Worm (Caenorhabditis elegans) whole organism, L1 larva: ENCODE measurements around the gene slc-25A10.

Source experiments
- F16B12.6 ChIP-seq: fragments of 150-350 bp; optimal IDR thresholded peaks from 2 replicates; lab custom pipeline; 2014; ENCODE audit warnings: missing biosample characterization, missing genetic modification characterization
- aha-1 ChIP-seq: fragments of 150-350 bp; optimal IDR thresholded peaks from 2 replicates; lab custom pipeline; 2014; ENCODE audit warnings: missing biosample characterization, missing genetic modification characterization
- aly-2 ChIP-seq: fragments of 150-350 bp; optimal IDR thresholded peaks from 2 replicates; lab custom pipeline; 2014; ENCODE audit warnings: missing biosample characterization, missing genetic modification characterization
- ama-1 ChIP-seq: fragments of 150-350 bp; optimal IDR thresholded peaks from 2 replicates; lab custom pipeline; 2014
- ceh-63 ChIP-seq: fragments of 200-800 bp; sonication (Bioruptor generic); optimal IDR thresholded peaks from 2 replicates; lab custom pipeline; 2018; ENCODE audit warnings: mild to moderate bottlenecking, missing genetic modification characterization, missing compliant biosample characterization
- ceh-82 ChIP-seq, 3 experiments: fragments of 150-350 bp in 1 of 3; sonication (generic microtip) in 2 of 3; optimal IDR thresholded peaks; 2 replicates each; lab custom pipeline; 2014 to 2017; ENCODE audit warnings: missing biosample characterization in 3 of 3, missing genetic modification characterization in 3 of 3
- ceh-88 ChIP-seq: fragments of 200-800 bp; sonication (Bioruptor generic); IDR thresholded peaks from 2 replicates; pipeline ENCODE4 v1.3.6; 2022; ENCODE audit warnings: missing genetic modification characterization, missing compliant biosample characterization
- ceh-90 ChIP-seq: sonication (generic microtip); optimal IDR thresholded peaks from 2 replicates; lab custom pipeline; 2016; ENCODE audit warnings: missing genetic modification characterization, missing compliant biosample characterization
- ces-1 ChIP-seq: fragments of 150-350 bp; optimal IDR thresholded peaks from 2 replicates; lab custom pipeline; 2014; ENCODE audit warnings: missing biosample characterization, missing genetic modification reagents, missing genetic modification characterization
- dpl-1 ChIP-seq, 3 experiments: fragments of 150-350 bp in 2 of 3; sonication (generic microtip) in 1 of 3; optimal IDR thresholded peaks; 2 replicates each; lab custom pipeline; 2014 to 2017; ENCODE audit warnings: missing biosample characterization in 3 of 3, missing genetic modification characterization in 3 of 3, missing genetic modification reagents in 3 of 3
- dsc-1 ChIP-seq: sonication (generic microtip); optimal IDR thresholded peaks from 2 replicates; lab custom pipeline; 2016; ENCODE audit warnings: mild to moderate bottlenecking, missing genetic modification characterization, missing compliant biosample characterization
- efl-3 ChIP-seq: fragments of 200-800 bp; sonication (Bioruptor generic); optimal IDR thresholded peaks from 2 replicates; lab custom pipeline; 2018; ENCODE audit warnings: mild to moderate bottlenecking, missing genetic modification characterization, missing compliant biosample characterization
- egl-13 ChIP-seq: sonication (generic microtip); optimal IDR thresholded peaks from 2 replicates; lab custom pipeline; 2016; ENCODE audit warnings: missing genotype, missing genetic modification reagents, missing genetic modification characterization, missing compliant biosample characterization
- elt-2 ChIP-seq: sonication (generic microtip); optimal IDR thresholded peaks from 2 replicates; lab custom pipeline; 2016; ENCODE audit warnings: missing genetic modification characterization, mild to moderate bottlenecking, inconsistent platforms, missing compliant biosample characterization, missing genetic modification reagents
- elt-3 ChIP-seq, 6 experiments: fragments of 150-350 bp in 1 of 6; sonication (generic microtip); optimal IDR thresholded peaks; 2 replicates each; lab custom pipeline; 2017 to 2018; ENCODE audit warnings: missing biosample characterization in 6 of 6, missing genetic modification characterization in 6 of 6, inconsistent platforms in 1 of 6
- fkh-10 ChIP-seq: sonication (generic microtip); optimal IDR thresholded peaks from 2 replicates; lab custom pipeline; 2017; ENCODE audit warnings: missing biosample characterization, missing genetic modification reagents, missing genetic modification characterization
- fkh-4 ChIP-seq: sonication (generic microtip); optimal IDR thresholded peaks from 2 replicates; lab custom pipeline; 2016; ENCODE audit warnings: missing compliant biosample characterization, missing genetic modification characterization, borderline replicate concordance
- fkh-8 ChIP-seq: sonication (generic microtip); optimal IDR thresholded peaks from 2 replicates; lab custom pipeline; 2016; ENCODE audit warnings: mild to moderate bottlenecking, missing genetic modification characterization, missing compliant biosample characterization
- fos-1 ChIP-seq: fragments of 150-350 bp; optimal IDR thresholded peaks from 2 replicates; lab custom pipeline; 2014; ENCODE audit warnings: missing biosample characterization, missing genetic modification characterization
- grh-1 ChIP-seq: fragments of 200-800 bp; sonication (Bioruptor generic); IDR thresholded peaks from 2 replicates; pipeline ENCODE4 v1.3.6; 2022; ENCODE audit warnings: missing genetic modification reagents, missing genetic modification characterization, missing compliant biosample characterization
- irx-1 ChIP-seq: sonication (generic microtip); optimal IDR thresholded peaks from 2 replicates; lab custom pipeline; 2016; ENCODE audit warnings: missing genetic modification characterization, missing compliant biosample characterization
- jun-1 ChIP-seq: fragments of 150-350 bp; optimal IDR thresholded peaks from 2 replicates; lab custom pipeline; 2014; ENCODE audit warnings: missing biosample characterization, missing genetic modification reagents, missing genetic modification characterization
- lin-14 ChIP-seq: fragments of 200-800 bp; sonication (Bioruptor generic); optimal IDR thresholded peaks from 2 replicates; lab custom pipeline; 2018; ENCODE audit warnings: mild to moderate bottlenecking, missing genetic modification characterization, moderate library complexity, missing compliant biosample characterization
- lin-15B ChIP-seq: fragments of 150-350 bp; sonication (generic microtip); optimal IDR thresholded peaks from 3 replicates; lab custom pipeline; 2014; ENCODE audit warnings: missing biosample characterization, missing genetic modification characterization
- lin-35 ChIP-seq, 2 experiments: fragments of 150-350 bp; optimal IDR thresholded peaks; 2 replicates each; lab custom pipeline; 2014; ENCODE audit warnings: missing biosample characterization in 2 of 2, missing genetic modification characterization in 2 of 2, missing genetic modification reagents in 2 of 2
- lin-39 ChIP-seq: fragments of 150-350 bp; optimal IDR thresholded peaks from 2 replicates; lab custom pipeline; 2014; ENCODE audit warnings: missing biosample characterization, missing genetic modification reagents, missing genetic modification characterization
- lsy-2 ChIP-seq, 2 experiments: fragments of 150-350 bp; optimal IDR thresholded peaks; 2 replicates each; lab custom pipeline; 2014; ENCODE audit warnings: missing biosample characterization in 2 of 2, missing genetic modification characterization in 2 of 2
- mef-2 ChIP-seq: fragments of 150-350 bp; optimal IDR thresholded peaks from 2 replicates; lab custom pipeline; 2014; ENCODE audit warnings: missing biosample characterization, missing genetic modification characterization
- nhr-12 ChIP-seq: sonication (generic microtip); optimal IDR thresholded peaks from 2 replicates; lab custom pipeline; 2017; ENCODE audit warnings: missing biosample characterization, missing genetic modification characterization
- nhr-28 ChIP-seq: fragments of 150-350 bp; optimal IDR thresholded peaks from 2 replicates; lab custom pipeline; 2014; ENCODE audit warnings: missing biosample characterization, missing genetic modification characterization
- nhr-71 ChIP-seq: sonication (generic microtip); optimal IDR thresholded peaks from 2 replicates; lab custom pipeline; 2016; ENCODE audit warnings: mild to moderate bottlenecking, missing genetic modification characterization, moderate library complexity, missing compliant biosample characterization
- nhr-77 ChIP-seq: fragments of 150-350 bp; optimal IDR thresholded peaks from 2 replicates; lab custom pipeline; 2014; ENCODE audit warnings: missing biosample characterization, missing genetic modification characterization
- nhr-85 ChIP-seq: sonication (generic microtip); peaks from one replicate; lab custom pipeline; 2016; ENCODE audit warnings: missing genetic modification characterization, inconsistent platforms, missing compliant biosample characterization
- pag-3 ChIP-seq: sonication (generic microtip); optimal IDR thresholded peaks from 2 replicates; lab custom pipeline; 2017; ENCODE audit warnings: missing genetic modification characterization, mild to moderate bottlenecking, missing compliant biosample characterization, antibody characterized with exemption, borderline replicate concordance; ENCODE audit not compliant: insufficient read depth
- pax-3 ChIP-seq: fragments of 200-800 bp; sonication (Bioruptor generic); optimal IDR thresholded peaks from 2 replicates; lab custom pipeline; 2018; ENCODE audit warnings: mild to moderate bottlenecking, missing genetic modification characterization, moderate library complexity, missing compliant biosample characterization
- pqm-1 ChIP-seq: sonication (generic microtip); optimal IDR thresholded peaks from 3 replicates; lab custom pipeline; 2017; ENCODE audit warnings: missing biosample characterization, missing genetic modification characterization
- rnt-1 ChIP-seq: sonication (generic microtip); optimal IDR thresholded peaks from 2 replicates; lab custom pipeline; 2016; ENCODE audit warnings: mild to moderate bottlenecking, missing genetic modification characterization, moderate library complexity, missing compliant biosample characterization
- snpc-4 ChIP-seq: fragments of 150-350 bp; optimal IDR thresholded peaks from 2 replicates; lab custom pipeline; 2014; ENCODE audit warnings: missing biosample characterization, missing genetic modification characterization
- sup-37 ChIP-seq: fragments of 200-800 bp; sonication (Bioruptor generic); optimal IDR thresholded peaks from 2 replicates; lab custom pipeline; 2018; ENCODE audit warnings: mild to moderate bottlenecking, missing genetic modification characterization, missing compliant biosample characterization
- tbx-2 ChIP-seq: sonication (generic microtip); optimal IDR thresholded peaks from 2 replicates; lab custom pipeline; 2016; ENCODE audit warnings: missing genetic modification characterization, missing compliant biosample characterization
- tlp-1 ChIP-seq: fragments of 150-350 bp; optimal IDR thresholded peaks from 2 replicates; lab custom pipeline; 2014; ENCODE audit warnings: missing biosample characterization, missing genetic modification characterization
- unc-30 ChIP-seq: sonication (generic microtip); optimal IDR thresholded peaks from 2 replicates; lab custom pipeline; 2017; ENCODE audit warnings: missing biosample characterization, missing genetic modification characterization
- unc-62 ChIP-seq: fragments of 150-350 bp; optimal IDR thresholded peaks from 2 replicates; lab custom pipeline; 2014; ENCODE audit warnings: missing biosample characterization, missing genetic modification reagents, missing genetic modification characterization
- unc-86 ChIP-seq: sonication (generic microtip); optimal IDR thresholded peaks from 2 replicates; lab custom pipeline; 2016; ENCODE audit warnings: missing genetic modification characterization, missing compliant biosample characterization
- vab-15 ChIP-seq: sonication (generic microtip); optimal IDR thresholded peaks from 2 replicates; lab custom pipeline; 2017; ENCODE audit warnings: missing genotype, mild to moderate bottlenecking, missing genetic modification characterization, missing compliant biosample characterization
- xbp-1 ChIP-seq: sonication (generic microtip); optimal IDR thresholded peaks from 2 replicates; lab custom pipeline; 2016; ENCODE audit warnings: missing genetic modification characterization, missing compliant biosample characterization
- zag-1 ChIP-seq: fragments of 150-350 bp; optimal IDR thresholded peaks from 2 replicates; lab custom pipeline; 2014; ENCODE audit warnings: missing biosample characterization, missing genetic modification characterization
- zip-4 ChIP-seq: fragments of 200-800 bp; sonication (Bioruptor generic); optimal IDR thresholded peaks from 2 replicates; lab custom pipeline; 2018; ENCODE audit warnings: mild to moderate bottlenecking, missing genetic modification characterization, moderate library complexity, missing compliant biosample characterization
- ztf-11 ChIP-seq, 2 experiments: sonication (generic microtip); optimal IDR thresholded peaks; 2 replicates each; lab custom pipeline; 2016 to 2017; ENCODE audit warnings: missing genetic modification characterization in 2 of 2, missing biosample characterization in 1 of 2, missing compliant biosample characterization in 1 of 2

Gene slc-25A10

ce11 chrX:6743853-6744346 lies 18.4 kb upstream of the slc-25A10 start (continued):
- TF ChIP-seq unc-30 (no peak), unc-86 (peak; percentile 0), nhr-71 (peak; percentile 99), F16B12.6 (tag; lab: Kevin White, UChicago) (no peak)

ce11 chrX:6743344-6743743 lies 17.9 kb upstream of the slc-25A10 start:
- 0 out of 2 replicates have a peak, but pooled peaks have one; percentile 2 for TF ChIP-seq ceh-88 (GFP tag; lab: Robert Waterston, UW)
- TF ChIP-seq rnt-1 (tag; lab: Kevin White, UChicago): peak; percentile 1
- no peak for TF ChIP-seq aha-1 (tag; lab: Kevin White, UChicago)

ce11 chrX:6742891-6743290 lies 17.4 kb upstream of the slc-25A10 start:
- peak; percentile 76 for TF ChIP-seq irx-1 (tag; lab: Kevin White, UChicago)
- TF ChIP-seq sup-37 (GFP tag; lab: Kevin White, UChicago): peak; percentile 31
- no peak for TF ChIP-seq nhr-28 (tag; lab: Kevin White, UChicago)
- TF ChIP-seq F16B12.6 (tag; lab: Kevin White, UChicago): no peak
- TF ChIP-seq lsy-2 (tag; optimal IDR thresholded peaks at IDR 0.05; lab: Kevin White, UChicago): peak; percentile 71 to 75
- TF ChIP-seq mef-2 (tag; lab: Kevin White, UChicago): no peak
- TF ChIP-seq grh-1 (GFP tag; lab: Robert Waterston, UW): peak; percentile 64
- TF ChIP-seq lin-14 (GFP tag; lab: Kevin White, UChicago): peak; percentile 91
- TF ChIP-seq pqm-1 (tag; lab: Kevin White, UChicago): no peak
- peak; percentile 33 to 48 (median 35) for TF ChIP-seq dpl-1 (GFP tag; optimal IDR thresholded peaks at IDR 0.05; lab: Kevin White, UChicago)
- peak; percentile 94 for TF ChIP-seq nhr-85
- no peak for TF ChIP-seq efl-3 (GFP tag; lab: Kevin White, UChicago)
- TF ChIP-seq zag-1 (tag; lab: Kevin White, UChicago): no peak
- peak; percentile 75 for TF ChIP-seq jun-1 (tag; lab: Kevin White, UChicago)
- peak; percentile 97 for TF ChIP-seq ama-1
- TF ChIP-seq xbp-1 (tag; lab: Kevin White, UChicago): peak; percentile 81
- no peak for TF ChIP-seq pag-3 (tag; lab: Kevin White, UChicago)
- TF ChIP-seq ceh-82 (tag; optimal IDR thresholded peaks at IDR 0.05; lab: Kevin White, UChicago): peak in 2 of 3 experiments; percentile 18 to 44
- peak; percentile 88 for TF ChIP-seq lin-39 (tag; lab: Kevin White, UChicago)
- TF ChIP-seq ztf-11 (tag; optimal IDR thresholded peaks at IDR 0.05; lab: Kevin White, UChicago): no peak
- peak; percentile 13 for TF ChIP-seq dsc-1 (tag; lab: Kevin White, UChicago)
- peak; percentile 46 to 86 for TF ChIP-seq lin-35 (GFP tag; optimal IDR thresholded peaks at IDR 0.05; lab: Kevin White, UChicago)
- TF ChIP-seq unc-62 (GFP tag; lab: Kevin White, UChicago): no peak
- TF ChIP-seq fkh-10 (GFP tag; lab: Kevin White, UChicago): no peak
- peak; percentile 70 for TF ChIP-seq tbx-2
- TF ChIP-seq pax-3 (tag; lab: Kevin White, UChicago): no peak
- peak; percentile 12 for TF ChIP-seq aly-2 (tag; lab: Kevin White, UChicago)
- peak; percentile 24 for TF ChIP-seq nhr-77 (tag; lab: Kevin White, UChicago)
- TF ChIP-seq aha-1 (tag; lab: Kevin White, UChicago): peak; percentile 23
- TF ChIP-seq ces-1 (GFP tag; lab: Kevin White, UChicago): no peak
- TF ChIP-seq unc-86: no peak
- TF ChIP-seq fkh-8 (tag; lab: Kevin White, UChicago): no peak
- no peak for TF ChIP-seq fkh-4 (tag; lab: Kevin White, UChicago)
- TF ChIP-seq elt-3 (tag; optimal IDR thresholded peaks at IDR 0.05; lab: Kevin White, UChicago): peak in 5 of 6 experiments; percentile 37 to 91 (median 68)
- no peak for TF ChIP-seq ceh-90 (tag; lab: Kevin White, UChicago)
- no peak for TF ChIP-seq tlp-1 (tag; lab: Kevin White, UChicago)
- no peak for TF ChIP-seq snpc-4 (tag; lab: Kevin White, UChicago)
- no peak for TF ChIP-seq nhr-12
- TF ChIP-seq ceh-63 (GFP tag; lab: Kevin White, UChicago): no peak
- no peak for TF ChIP-seq egl-13
- TF ChIP-seq fos-1: peak; percentile 44
- TF ChIP-seq lin-15B (tag; lab: Kevin White, UChicago): no peak
- TF ChIP-seq vab-15 (tag; lab: Kevin White, UChicago): peak; percentile 51
- peak; percentile 42 for TF ChIP-seq elt-2 (tag; lab: Kevin White, UChicago)
- TF ChIP-seq zip-4 (GFP tag; lab: Kevin White, UChicago): no peak
